Worm (Caenorhabditis elegans): ENCODE results near the gene rpn-2.

The rpn-2 gene

DNA sequence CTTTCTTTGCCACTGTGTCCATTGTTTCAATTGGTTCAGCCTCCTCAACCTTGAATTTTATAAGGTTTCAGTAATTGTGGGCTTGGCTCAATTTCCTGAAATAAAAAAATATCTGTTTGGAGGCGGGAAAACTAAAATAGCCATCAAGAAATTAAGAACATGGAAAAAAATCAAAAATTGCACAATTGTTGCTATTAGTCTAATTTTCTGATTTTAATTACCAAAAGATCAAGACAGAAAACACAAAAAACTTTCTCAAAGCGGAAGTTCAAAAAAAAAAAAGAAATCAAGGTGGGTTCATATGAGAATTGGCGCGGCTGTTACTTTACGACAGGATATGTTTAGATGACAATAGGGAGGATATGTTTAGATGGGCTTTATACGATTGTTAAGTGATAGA is 31.9 kb downstream of the rpn-2 start, which contains the start of gene esyt-2:
esyt-2 (minus strand) TSS at position 101 of the 400 bp plus-strand sequence.
- no peak for TF ChIP-seq lsy-12 (tag; optimal IDR thresholded peaks at IDR 0.05)

DNA sequence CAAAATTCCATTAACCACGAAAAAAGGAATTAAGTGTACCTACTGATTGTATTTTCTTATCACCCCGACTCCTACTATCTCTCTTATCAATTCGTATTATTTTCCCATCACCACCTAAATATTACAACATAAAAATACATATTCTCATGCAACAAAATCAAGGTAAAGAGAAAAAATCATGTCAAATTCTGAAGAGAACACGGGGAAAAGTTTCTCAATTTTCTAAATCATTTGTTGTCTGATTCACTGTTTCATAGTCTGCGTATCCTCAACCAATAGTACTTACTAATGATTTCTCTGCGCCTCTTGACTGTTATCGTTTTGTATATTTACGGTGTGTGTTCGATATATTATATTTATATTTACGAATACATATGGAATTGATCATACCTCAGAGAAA is 32.9 kb downstream of the rpn-2 start:
- no peak for TF ChIP-seq nhr-23 (tag; optimal IDR thresholded peaks at IDR 0.05)
- TF ChIP-seq nhr-77 (tag; optimal IDR thresholded peaks at IDR 0.05), result no peak
- no peak for TF ChIP-seq skn-1 (tag; optimal IDR thresholded peaks at IDR 0.05)
- no peak for TF ChIP-seq lsy-12 (tag; optimal IDR thresholded peaks at IDR 0.05)
- TF ChIP-seq hmg-11 (tag; optimal IDR thresholded peaks at IDR 0.05), result no peak
- TF ChIP-seq nhr-67 (tag; optimal IDR thresholded peaks at IDR 0.05), result no peak
- no peak for TF ChIP-seq nhr-76 (tag; optimal IDR thresholded peaks at IDR 0.05)
- TF ChIP-seq elt-1 (tag; optimal IDR thresholded peaks at IDR 0.05), result no peak
- TF ChIP-seq zag-1 (tag; optimal IDR thresholded peaks at IDR 0.05), result no peak
- no peak for TF ChIP-seq ZK546.5 (tag; optimal IDR thresholded peaks at IDR 0.05)
- TF ChIP-seq nhr-25 (tag; optimal IDR thresholded peaks at IDR 0.05), result peak; percentile 4
- no peak for TF ChIP-seq ceh-28 (tag; optimal IDR thresholded peaks at IDR 0.05)
- no peak for TF ChIP-seq fos-1 (tag; optimal IDR thresholded peaks at IDR 0.05)
- TF ChIP-seq nhr-28 (tag; optimal IDR thresholded peaks at IDR 0.05), result no peak
- TF ChIP-seq ceh-16 (tag; optimal IDR thresholded peaks at IDR 0.05), result no peak
- no peak for TF ChIP-seq unc-39 (tag; optimal IDR thresholded peaks at IDR 0.05)
- TF ChIP-seq nhr-11 (tag; optimal IDR thresholded peaks at IDR 0.05), result no peak
- no peak for TF ChIP-seq nhr-43 (tag; optimal IDR thresholded peaks at IDR 0.05; ENCODE audit: poor library complexity, severe bottlenecking)
- no peak for TF ChIP-seq tbx-2 (tag; optimal IDR thresholded peaks at IDR 0.05)
- peak; percentile 87 for TF ChIP-seq pha-4 (tag; optimal IDR thresholded peaks at IDR 0.05)
- TF ChIP-seq elt-3 (tag; optimal IDR thresholded peaks at IDR 0.05), result no peak
- no peak for TF ChIP-seq snpc-4 (tag; optimal IDR thresholded peaks at IDR 0.05)
- no peak for TF ChIP-seq fkh-10 (GFP tag; optimal IDR thresholded peaks at IDR 0.05)
- no peak for TF ChIP-seq nhr-12 (tag; optimal IDR thresholded peaks at IDR 0.05)
- TF ChIP-seq lin-39 (tag; optimal IDR thresholded peaks at IDR 0.05), result no peak
- no peak for TF ChIP-seq ztf-11 (tag; optimal IDR thresholded peaks at IDR 0.05)
- TF ChIP-seq elt-2 (tag; optimal IDR thresholded peaks at IDR 0.05), result peak; percentile 95
- TF ChIP-seq pqm-1 (tag; optimal IDR thresholded peaks at IDR 0.05), result peak; percentile 94
- no peak for TF ChIP-seq egl-5 (tag; optimal IDR thresholded peaks at IDR 0.05)
- TF ChIP-seq fkh-2 (tag; optimal IDR thresholded peaks at IDR 0.05), result no peak
- no peak for TF ChIP-seq ceh-82 (tag; optimal IDR thresholded peaks at IDR 0.05)
- no peak for TF ChIP-seq sea-2 (GFP tag; optimal IDR thresholded peaks at IDR 0.05)
- no peak for TF ChIP-seq unc-62 (GFP tag; optimal IDR thresholded peaks at IDR 0.05)
- TF ChIP-seq lin-15B (tag; optimal IDR thresholded peaks at IDR 0.05), result no peak
- TF ChIP-seq R02D3.7 (tag; optimal IDR thresholded peaks at IDR 0.05), result no peak
- TF ChIP-seq nfya-1 (tag; optimal IDR thresholded peaks at IDR 0.05; ENCODE audit: insufficient read depth), result peak; percentile 14
- TF ChIP-seq jun-1 (tag; optimal IDR thresholded peaks at IDR 0.05), result peak; percentile 33
- TF ChIP-seq daf-12 (tag; optimal IDR thresholded peaks at IDR 0.05), result no peak
- no peak for TF ChIP-seq aly-2 (tag; optimal IDR thresholded peaks at IDR 0.05)
- no peak for TF ChIP-seq ceh-9 (tag; optimal IDR thresholded peaks at IDR 0.05)

DNA sequence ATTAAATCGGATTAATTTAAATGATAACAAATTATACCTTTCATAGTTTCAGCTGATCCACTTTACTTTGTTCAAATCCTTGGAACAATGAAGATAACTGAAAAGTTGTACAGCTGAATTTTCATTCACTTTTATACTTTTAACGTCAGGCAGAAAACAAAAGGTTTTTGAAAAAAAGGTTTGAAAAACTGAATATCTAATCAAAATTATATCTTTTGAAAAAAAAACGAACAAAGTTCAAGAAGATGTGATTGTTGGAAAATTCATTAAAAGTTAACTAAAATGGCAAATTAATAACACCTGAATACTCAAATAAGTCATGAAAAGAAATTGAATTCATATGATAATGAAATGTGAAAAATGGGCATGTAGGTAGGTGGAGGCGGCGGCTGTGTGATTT is 37.7 kb downstream of the rpn-2 start, which contains the start of gene T12A2.21:
T12A2.21 (minus strand) TSS at position 101 of the 400 bp plus-strand sequence.
- TF ChIP-seq pqm-1 (tag; optimal IDR thresholded peaks at IDR 0.05) (no peak), nhr-237 (tag; optimal IDR thresholded peaks at IDR 0.05) (no peak), ztf-11 (tag; optimal IDR thresholded peaks at IDR 0.05) (no peak)

DNA sequence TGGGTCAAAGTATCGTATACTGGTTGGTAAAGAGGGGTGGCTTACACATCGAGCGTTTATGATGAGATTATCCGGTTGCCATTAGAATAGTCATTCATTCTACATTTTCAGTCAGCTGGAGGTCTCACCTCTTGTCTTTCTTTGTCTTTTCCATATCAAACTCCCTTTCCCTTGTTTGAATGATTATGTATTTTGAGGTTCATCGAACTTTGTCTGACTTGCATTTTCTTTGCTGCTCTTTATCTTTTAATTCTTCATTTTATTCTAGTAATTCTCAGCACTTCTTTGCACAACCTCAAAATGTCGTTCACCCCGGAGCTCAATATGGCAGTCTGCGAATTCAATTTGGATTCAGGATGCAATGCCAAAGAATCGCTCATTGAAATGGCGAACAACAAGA is 41.5 kb downstream of the rpn-2 start, which contains the start of gene T12A2.3:
T12A2.3 (plus strand) TSS at position 301 of the 400 bp plus-strand sequence.
- TF ChIP-seq pha-4 (tag; optimal IDR thresholded peaks at IDR 0.05) (no peak), ama-1 (optimal IDR thresholded peaks at IDR 0.05) (no peak), jun-1 (tag; optimal IDR thresholded peaks at IDR 0.05) (no peak), nhr-12 (tag; optimal IDR thresholded peaks at IDR 0.05) (no peak), ceh-16 (tag; optimal IDR thresholded peaks at IDR 0.05) (no peak)

All from whole organism, L3 larva.